Worm (Caenorhabditis elegans) whole organism, L2 larva: Measurements from ENCODE around the gene daf-1.

Experiments
- C34F6.9 ChIP-seq: fragments of 150-350 bp; optimal IDR thresholded peaks from 2 replicates; lab custom pipeline; 2014; ENCODE audit warnings: missing biosample characterization, missing genetic modification characterization
- F13H6.1 ChIP-seq: sonication (generic microtip); optimal IDR thresholded peaks from 2 replicates; lab custom pipeline; 2016; ENCODE audit warnings: missing genetic modification characterization, missing compliant biosample characterization
- R02D3.7 ChIP-seq: fragments of 150-350 bp; optimal IDR thresholded peaks from 2 replicates; lab custom pipeline; 2014; ENCODE audit warnings: missing biosample characterization, missing genetic modification characterization
- Y55F3AM.14 ChIP-seq: fragments of 200-800 bp; sonication (Bioruptor generic); optimal IDR thresholded peaks from 2 replicates; lab custom pipeline; 2018; ENCODE audit warnings: mild to moderate bottlenecking, missing genetic modification characterization, missing compliant biosample characterization
- ZK546.5 ChIP-seq: sonication (generic microtip); optimal IDR thresholded peaks from 2 replicates; lab custom pipeline; 2017; ENCODE audit warnings: missing biosample characterization, missing genetic modification characterization
- alr-1 ChIP-seq: fragments of 150-350 bp; optimal IDR thresholded peaks from 2 replicates; lab custom pipeline; 2014; ENCODE audit warnings: missing biosample characterization, missing genetic modification characterization
- aly-2 ChIP-seq: fragments of 150-350 bp; optimal IDR thresholded peaks from 2 replicates; lab custom pipeline; 2014; ENCODE audit warnings: missing biosample characterization, missing genetic modification characterization
- blmp-1 ChIP-seq: sonication (generic microtip); optimal IDR thresholded peaks from 2 replicates; lab custom pipeline; 2017; ENCODE audit warnings: missing genetic modification characterization, mild to moderate bottlenecking, missing compliant biosample characterization, antibody characterized with exemption, moderate library complexity; ENCODE audit not compliant: insufficient read depth
- ceh-16 ChIP-seq: fragments of 150-350 bp; optimal IDR thresholded peaks from 2 replicates; lab custom pipeline; 2014; ENCODE audit warnings: missing biosample characterization, missing genetic modification characterization
- ceh-82 ChIP-seq: fragments of 150-350 bp; optimal IDR thresholded peaks from 2 replicates; lab custom pipeline; 2014; ENCODE audit warnings: missing biosample characterization, missing genetic modification characterization
- dmd-4 ChIP-seq: sonication (generic microtip); optimal IDR thresholded peaks from 2 replicates; lab custom pipeline; 2017; ENCODE audit warnings: missing biosample characterization, missing genetic modification characterization
- egl-27 ChIP-seq: sonication (generic microtip); optimal IDR thresholded peaks from 3 replicates; lab custom pipeline; 2017; ENCODE audit warnings: missing biosample characterization, missing genetic modification reagents, missing genetic modification characterization
- elt-1 ChIP-seq: fragments of 150-350 bp; optimal IDR thresholded peaks from 2 replicates; lab custom pipeline; 2014; ENCODE audit warnings: missing biosample characterization, missing genetic modification characterization
- elt-3 ChIP-seq: sonication (generic microtip); optimal IDR thresholded peaks from 2 replicates; lab custom pipeline; 2017; ENCODE audit warnings: missing biosample characterization, missing genetic modification characterization
- fos-1 ChIP-seq: fragments of 150-350 bp; optimal IDR thresholded peaks from 2 replicates; lab custom pipeline; 2014; ENCODE audit warnings: missing biosample characterization, missing genetic modification characterization
- gmeb-1 ChIP-seq: fragments of 150-350 bp; optimal IDR thresholded peaks from 2 replicates; lab custom pipeline; 2014; ENCODE audit warnings: missing biosample characterization, missing genetic modification characterization
- lin-11 ChIP-seq: fragments of 150-350 bp; sonication (generic microtip); optimal IDR thresholded peaks from 2 replicates; lab custom pipeline; 2014; ENCODE audit warnings: missing biosample characterization, missing genetic modification characterization, inconsistent platforms, mixed read lengths
- lin-39 ChIP-seq: fragments of 150-350 bp; optimal IDR thresholded peaks from 2 replicates; lab custom pipeline; 2014; ENCODE audit warnings: missing biosample characterization, missing genetic modification reagents, missing genetic modification characterization
- lsy-2 ChIP-seq, 2 experiments: fragments of 150-350 bp in 1 of 2; sonication (generic microtip) in 1 of 2; optimal IDR thresholded peaks; 2 replicates each; lab custom pipeline; 2014 to 2017; ENCODE audit warnings: missing biosample characterization in 2 of 2, missing genetic modification characterization in 2 of 2
- mab-5 ChIP-seq: fragments of 150-350 bp; optimal IDR thresholded peaks from 2 replicates; lab custom pipeline; 2014; ENCODE audit warnings: missing biosample characterization, missing genetic modification characterization
- mbf-1 ChIP-seq: sonication (generic microtip); optimal IDR thresholded peaks from 2 replicates; lab custom pipeline; 2017; ENCODE audit warnings: missing biosample characterization, missing genetic modification characterization
- mdl-1 ChIP-seq, 2 experiments: fragments of 150-350 bp in 1 of 2; sonication (generic microtip) in 1 of 2; optimal IDR thresholded peaks; 2 replicates each; lab custom pipeline; 2017; ENCODE audit warnings: missing biosample characterization in 2 of 2, missing genetic modification characterization in 2 of 2
- nhr-10 ChIP-seq: sonication (generic microtip); optimal IDR thresholded peaks from 2 replicates; lab custom pipeline; 2017; ENCODE audit warnings: missing biosample characterization, missing genetic modification characterization
- nhr-11 ChIP-seq: fragments of 150-350 bp; optimal IDR thresholded peaks from 2 replicates; lab custom pipeline; 2014; ENCODE audit warnings: missing biosample characterization, missing genetic modification characterization
- nhr-129 ChIP-seq: fragments of 150-350 bp; optimal IDR thresholded peaks from 2 replicates; lab custom pipeline; 2014; ENCODE audit warnings: missing biosample characterization, missing genetic modification characterization
- nhr-21 ChIP-seq: fragments of 150-350 bp; optimal IDR thresholded peaks from 2 replicates; lab custom pipeline; 2014; ENCODE audit warnings: missing biosample characterization, missing genetic modification characterization
- nhr-23 ChIP-seq: fragments of 150-350 bp; optimal IDR thresholded peaks from 2 replicates; lab custom pipeline; 2014; ENCODE audit warnings: missing biosample characterization, missing genetic modification reagents, missing genetic modification characterization
- nhr-237 ChIP-seq: fragments of 150-350 bp; optimal IDR thresholded peaks from 2 replicates; lab custom pipeline; 2014; ENCODE audit warnings: missing biosample characterization, missing genetic modification characterization
- nhr-25 ChIP-seq: fragments of 150-350 bp; sonication (generic microtip); optimal IDR thresholded peaks from 3 replicates; lab custom pipeline; 2014; ENCODE audit warnings: missing biosample characterization, missing genetic modification characterization
- nhr-6 ChIP-seq: fragments of 150-350 bp; optimal IDR thresholded peaks from 2 replicates; lab custom pipeline; 2014; ENCODE audit warnings: missing biosample characterization, missing genetic modification characterization
- nhr-77 ChIP-seq: fragments of 150-350 bp; optimal IDR thresholded peaks from 2 replicates; lab custom pipeline; 2014; ENCODE audit warnings: missing biosample characterization, missing genetic modification characterization
- peb-1 ChIP-seq: fragments of 150-350 bp; optimal IDR thresholded peaks from 2 replicates; lab custom pipeline; 2014; ENCODE audit warnings: missing biosample characterization, missing genetic modification characterization
- skn-1 ChIP-seq: sonication (generic microtip); optimal IDR thresholded peaks from 2 replicates; lab custom pipeline; 2017; ENCODE audit warnings: missing biosample characterization, missing genetic modification characterization
- sma-3 ChIP-seq: sonication (generic microtip); optimal IDR thresholded peaks from 2 replicates; lab custom pipeline; 2016; ENCODE audit warnings: missing genetic modification reagents, missing genetic modification characterization, missing compliant biosample characterization
- sma-9 ChIP-seq, 2 experiments: fragments of 150-350 bp in 1 of 2; sonication (generic microtip) in 1 of 2; optimal IDR thresholded peaks; 2 replicates each; lab custom pipeline; 2014 to 2016; ENCODE audit warnings: missing genetic modification characterization in 2 of 2, mild to moderate bottlenecking in 1 of 2, missing biosample characterization in 1 of 2, missing compliant biosample characterization in 1 of 2, missing genetic modification reagents in 1 of 2, moderate library complexity in 1 of 2
- unc-55 ChIP-seq: fragments of 150-350 bp; sonication (generic microtip); optimal IDR thresholded peaks from 3 replicates; lab custom pipeline; 2014; ENCODE audit warnings: missing biosample characterization, missing genetic modification reagents, missing genetic modification characterization
- zag-1 ChIP-seq: fragments of 150-350 bp; optimal IDR thresholded peaks from 2 replicates; lab custom pipeline; 2014; ENCODE audit warnings: missing biosample characterization, missing genetic modification characterization
- ztf-1 ChIP-seq: fragments of 200-800 bp; sonication (Bioruptor generic); conservative IDR thresholded peaks from 2 replicates; pipeline ENCODE4 v1.3.6; 2022; ENCODE audit warnings: missing genetic modification characterization, missing compliant biosample characterization
- ztf-11 ChIP-seq: sonication (generic microtip); optimal IDR thresholded peaks from 2 replicates; lab custom pipeline; 2017; ENCODE audit warnings: missing biosample characterization, missing genetic modification characterization
- ztf-4 ChIP-seq: fragments of 150-350 bp; optimal IDR thresholded peaks from 2 replicates; lab custom pipeline; 2014; ENCODE audit warnings: missing biosample characterization, missing genetic modification characterization

daf-1 gene

ce11 chrIV:175698-176097, 43.5 kb downstream of the daf-1 start:
- TF ChIP-seq nhr-25 (tag; lab: Kevin White, UChicago) (peak; percentile 49), elt-1 (tag; lab: Kevin White, UChicago) (no peak)

- no peak for TF ChIP-seq peb-1
- no peak for TF ChIP-seq C34F6.9 (tag; lab: Kevin White, UChicago)
- TF ChIP-seq nhr-6 (tag; lab: Kevin White, UChicago): no peak
- TF ChIP-seq unc-55 (GFP tag; lab: Kevin White, UChicago): no peak
- no peak for TF ChIP-seq mbf-1 (tag; lab: Kevin White, UChicago)
- no peak for TF ChIP-seq skn-1 (tag; lab: Kevin White, UChicago)
These were observed 45.3 kb downstream of the daf-1 start for ce11 chrIV:177487-177886.

- TF ChIP-seq nhr-237 (no peak), ceh-16 (tag; lab: Kevin White, UChicago) (no peak), ceh-82 (tag; lab: Kevin White, UChicago) (no peak), sma-9 (GFP tag; optimal IDR thresholded peaks at IDR 0.05; lab: Kevin White, UChicago) (no peak), sma-9 (tag; optimal IDR thresholded peaks at IDR 0.05; lab: Kevin White, UChicago) (no peak), nhr-21 (no peak), ztf-4 (no peak), peb-1 (no peak), C34F6.9 (tag; lab: Kevin White, UChicago) (no peak), elt-3 (no peak), lsy-2 (tag; optimal IDR thresholded peaks at IDR 0.05; lab: Kevin White, UChicago) (no peak), mab-5 (no peak), alr-1 (tag; lab: Kevin White, UChicago) (no peak), zag-1 (tag; lab: Kevin White, UChicago) (no peak), mdl-1 (tag; optimal IDR thresholded peaks at IDR 0.05; lab: Kevin White, UChicago) (no peak), ztf-11 (tag; lab: Kevin White, UChicago) (no peak), ZK546.5 (tag; lab: Kevin White, UChicago) (no peak), nhr-11 (no peak), F13H6.1 (tag; lab: Kevin White, UChicago) (no peak), blmp-1 (tag; lab: Kevin White, UChicago) (no peak), lin-39 (tag; lab: Kevin White, UChicago) (no peak)
These were observed 46.5 kb downstream of the daf-1 start, which contains the start of gene tcl-2 for ce11 chrIV:178696-179095. Gene tcl-2, plus strand, starts transcription at chrIV:179083.

ce11 chrIV:179700-180099, 47.5 kb downstream of the daf-1 start:
- TF ChIP-seq lsy-2 (tag; optimal IDR thresholded peaks at IDR 0.05; lab: Kevin White, UChicago) (no peak), nhr-23 (tag; lab: Kevin White, UChicago) (no peak), elt-1 (tag; lab: Kevin White, UChicago) (no peak)
- TF ChIP-seq, all 48 proteins: peak for 0

- TF ChIP-seq Y55F3AM.14 (no peak), nhr-25 (tag; lab: Kevin White, UChicago) (no peak), mdl-1 (tag; optimal IDR thresholded peaks at IDR 0.05; lab: Kevin White, UChicago) (no peak), aly-2 (tag; lab: Kevin White, UChicago) (no peak), nhr-129 (tag; lab: Kevin White, UChicago) (no peak), R02D3.7 (tag; lab: Kevin White, UChicago) (no peak), peb-1 (no peak), ztf-1 (GFP tag; lab: Robert Waterston, UW) (no peak), nhr-21 (no peak), elt-3 (no peak), elt-1 (tag; lab: Kevin White, UChicago) (no peak), nhr-10 (no peak), zag-1 (tag; lab: Kevin White, UChicago) (no peak), nhr-6 (tag; lab: Kevin White, UChicago) (no peak), nhr-237 (no peak), blmp-1 (tag; lab: Kevin White, UChicago) (no peak)
These were observed 51.3 kb downstream of the daf-1 start for ce11 chrIV:183519-183918.

ce11 chrIV:184184-184583, 52.0 kb downstream of the daf-1 start, which contains the start of gene pnc-1:
Gene pnc-1, plus strand, starts transcription at chrIV:184484.
- no peak for TF ChIP-seq nhr-129 (tag; lab: Kevin White, UChicago)
- no peak for TF ChIP-seq egl-27 (tag; lab: Kevin White, UChicago)
- no peak for TF ChIP-seq R02D3.7 (tag; lab: Kevin White, UChicago)
- TF ChIP-seq Y55F3AM.14: no peak
- no peak for TF ChIP-seq sma-3 (GFP tag; lab: Kevin White, UChicago)
- TF ChIP-seq blmp-1 (tag; lab: Kevin White, UChicago): no peak
- TF ChIP-seq mdl-1 (tag; optimal IDR thresholded peaks at IDR 0.05; lab: Kevin White, UChicago): no peak
- no peak for TF ChIP-seq gmeb-1
- no peak for TF ChIP-seq nhr-11
- TF ChIP-seq nhr-77 (tag; lab: Kevin White, UChicago): no peak
- TF ChIP-seq sma-9 (GFP tag; optimal IDR thresholded peaks at IDR 0.05; lab: Kevin White, UChicago): no peak
- no peak for TF ChIP-seq sma-9 (tag; optimal IDR thresholded peaks at IDR 0.05; lab: Kevin White, UChicago)
- TF ChIP-seq ztf-1 (GFP tag; lab: Robert Waterston, UW): no peak
- TF ChIP-seq fos-1 (tag; lab: Kevin White, UChicago): no peak
- no peak for TF ChIP-seq lin-11 (tag; lab: Kevin White, UChicago)
- TF ChIP-seq ztf-11 (tag; lab: Kevin White, UChicago): no peak
- no peak for TF ChIP-seq elt-3
- TF ChIP-seq ztf-4: no peak
- no peak for TF ChIP-seq dmd-4
